Fruit fly (Drosophila melanogaster): Measurements from ENCODE around the gene mura.
A peak's percentile ranks its signal among the peaks of the same experiment; 100 is the strongest.

mura gene

dm6 chr3R:9510070-9510518 is 41.5 kb downstream of the mura start, which contains the start of gene rump (continued):
- TF ChIP-seq lmd (GFP tag; IDR thresholded peaks at IDR 0.05) (no peak), CG12391 (tag; optimal IDR thresholded peaks at IDR 0.05) (peak; percentile 7), Sry-β (GFP tag; optimal IDR thresholded peaks at IDR 0.05) (peak; percentile 54), psq (GFP tag; optimal IDR thresholded peaks at IDR 0.05) (no peak), Awh (GFP tag; IDR thresholded peaks at IDR 0.05) (no peak), chm (GFP tag; IDR thresholded peaks at IDR 0.05) (no peak), gsb-n (tag; optimal IDR thresholded peaks at IDR 0.05) (no peak), CG3838 (GFP tag; optimal IDR thresholded peaks at IDR 0.05) (no peak), Xbp1 (GFP tag; optimal IDR thresholded peaks at IDR 0.05) (peak; percentile 8), CG11695 (GFP tag; IDR thresholded peaks at IDR 0.05) (no peak), emc (GFP tag; optimal IDR thresholded peaks at IDR 0.05) (no peak), zfh2 (GFP tag; optimal IDR thresholded peaks at IDR 0.05) (no peak), pita (GFP tag; optimal IDR thresholded peaks at IDR 0.05) (no peak), knrl (GFP tag; IDR thresholded peaks at IDR 0.05; ENCODE audit: partially characterized antibody) (no peak), pfk (GFP tag; optimal IDR thresholded peaks at IDR 0.05) (no peak), Dref (GFP tag; IDR thresholded peaks at IDR 0.05) (no peak), dm (GFP tag; optimal IDR thresholded peaks at IDR 0.05) (no peak), Sin3A (optimal IDR thresholded peaks at IDR 0.05) (peak; percentile 56), CG15514 (GFP tag; optimal IDR thresholded peaks at IDR 0.05) (peak; percentile 58), Pdp1 (GFP tag; optimal IDR thresholded peaks at IDR 0.05) (peak in 1 of 2 experiments; percentile 29), onecut (GFP tag; IDR thresholded peaks at IDR 0.05) (peak; percentile 51; the same call in 1 of the 2 replicates), CG6854 (GFP tag; optimal IDR thresholded peaks at IDR 0.05) (no peak), CHES-1-like (GFP tag; optimal IDR thresholded peaks at IDR 0.05) (peak; percentile 49), sob (GFP tag; IDR thresholded peaks at IDR 0.05) (no peak), CG42726 (GFP tag; IDR thresholded peaks at IDR 0.05; ENCODE audit: partially characterized antibody) (no peak), crp (GFP tag; optimal IDR thresholded peaks at IDR 0.05) (no peak), CG33557 (GFP tag; optimal IDR thresholded peaks at IDR 0.05) (no peak), dysf (GFP tag; IDR thresholded peaks at IDR 0.05) (no peak), C15 (GFP tag; IDR thresholded peaks at IDR 0.05) (no peak), Bgb (GFP tag; IDR thresholded peaks at IDR 0.05; ENCODE audit: partially characterized antibody) (no peak), CG12744 (GFP tag; optimal IDR thresholded peaks at IDR 0.05) (no peak), CG43689 (GFP tag; IDR thresholded peaks at IDR 0.05) (no peak), CG9727 (GFP tag; optimal IDR thresholded peaks at IDR 0.05) (no peak), Bteb2 (GFP tag; optimal IDR thresholded peaks at IDR 0.05) (no peak), Six4 (GFP tag; optimal IDR thresholded peaks at IDR 0.05) (no peak), Atf3 (GFP tag; optimal IDR thresholded peaks at IDR 0.05) (no peak), CG8765 (GFP tag; IDR thresholded peaks at IDR 0.05) (no peak), TFAM (GFP tag; optimal IDR thresholded peaks at IDR 0.05) (no peak), CG2199 (GFP tag; IDR thresholded peaks at IDR 0.05) (no peak), CG7556 (GFP tag; optimal IDR thresholded peaks at IDR 0.05) (no peak), CG17385 (GFP tag; optimal IDR thresholded peaks at IDR 0.05) (no peak), vvl (GFP tag; IDR thresholded peaks at IDR 0.05) (no peak), nmo (GFP tag; optimal IDR thresholded peaks at IDR 0.05) (peak; percentile 46), Hand (GFP tag; optimal IDR thresholded peaks at IDR 0.05) (no peak), CG3407 (GFP tag; optimal IDR thresholded peaks at IDR 0.05) (no peak), B-H1 (GFP tag; IDR thresholded peaks at IDR 0.05) (no peak), gro (GFP tag; optimal IDR thresholded peaks at IDR 0.05) (peak; percentile 49), slp2 (GFP tag; optimal IDR thresholded peaks at IDR 0.05) (no peak), CG18619 (GFP tag; optimal IDR thresholded peaks at IDR 0.05) (no peak), btn (GFP tag; optimal IDR thresholded peaks at IDR 0.05) (no peak), CG5245 (GFP tag; optimal IDR thresholded peaks at IDR 0.05) (no peak), ftz-f1 (GFP tag; optimal IDR thresholded peaks at IDR 0.05) (no peak)
